Worm (Caenorhabditis elegans): ENCODE results near the gene ttll-15.

ce11 chrV:10379293-10379692, 21.0 kb downstream of the ttll-15 start, which contains the start of gene AC3.12:
- no peak for TF ChIP-seq sox-2 (GFP tag; IDR thresholded peaks at IDR 0.05)
- no peak for TF ChIP-seq nhr-232 (tag; optimal IDR thresholded peaks at IDR 0.05)
- TF ChIP-seq hlh-15 (tag; optimal IDR thresholded peaks at IDR 0.05) = no peak
- TF ChIP-seq pqm-1 (tag; optimal IDR thresholded peaks at IDR 0.05) = no peak
- TF ChIP-seq madf-2 (tag; optimal IDR thresholded peaks at IDR 0.05) = no peak
- no peak for TF ChIP-seq nhr-11 (tag; optimal IDR thresholded peaks at IDR 0.05)
- no peak for TF ChIP-seq ceh-22 (tag; optimal IDR thresholded peaks at IDR 0.05)
- no peak for TF ChIP-seq pha-4 (tag; optimal IDR thresholded peaks at IDR 0.05)
- no peak for TF ChIP-seq ama-1 (optimal IDR thresholded peaks at IDR 0.05)
- TF ChIP-seq ceh-31 (tag; optimal IDR thresholded peaks at IDR 0.05) = no peak
- TF ChIP-seq ceh-9 (tag; optimal IDR thresholded peaks at IDR 0.05) = no peak
- no peak for TF ChIP-seq tbx-2 (tag; optimal IDR thresholded peaks at IDR 0.05)
- TF ChIP-seq sox-4 (tag; optimal IDR thresholded peaks at IDR 0.05) = no peak
